Worm (Caenorhabditis elegans) whole organism, late embryonic: ENCODE results near the gene Y22D7AL.10.

Source experiments
- C38D4.7 ChIP-seq: fragments of 200-800 bp; sonication (Bioruptor generic); optimal IDR thresholded peaks from 2 replicates; lab custom pipeline; 2018; ENCODE audit warnings: mild to moderate bottlenecking, missing genetic modification characterization, moderate library complexity, missing compliant biosample characterization
- F13H6.1 ChIP-seq: sonication (generic microtip); optimal IDR thresholded peaks from 2 replicates; lab custom pipeline; 2016; ENCODE audit warnings: missing genetic modification characterization, missing compliant biosample characterization
- ceh-34 ChIP-seq: sonication (generic microtip); optimal IDR thresholded peaks from 2 replicates; lab custom pipeline; 2016; ENCODE audit warnings: mild to moderate bottlenecking, missing genetic modification characterization, missing compliant biosample characterization
- fkh-10 ChIP-seq: fragments of 150-350 bp; optimal IDR thresholded peaks from 2 replicates; lab custom pipeline; 2014; ENCODE audit warnings: missing biosample characterization, missing genetic modification reagents, missing genetic modification characterization
- lin-11 ChIP-seq: fragments of 200-800 bp; sonication (Bioruptor generic); optimal IDR thresholded peaks from 2 replicates; lab custom pipeline; 2018; ENCODE audit warnings: mild to moderate bottlenecking, missing genetic modification characterization, missing compliant biosample characterization
- nhr-11 ChIP-seq: fragments of 150-350 bp; optimal IDR thresholded peaks from 2 replicates; lab custom pipeline; 2014; ENCODE audit warnings: missing biosample characterization, missing genetic modification characterization
- odd-2 ChIP-seq: sonication (generic microtip); optimal IDR thresholded peaks from 2 replicates; lab custom pipeline; 2017; ENCODE audit warnings: antibody characterized with exemption, mild to moderate bottlenecking, missing genetic modification characterization, missing compliant biosample characterization

ce11 chrIII:1626524-1626923, 7.8 kb upstream of the Y22D7AL.10 start, which contains the start of gene Y22D7AL.4:
- TF ChIP-seq odd-2 (no peak), fkh-10 (GFP tag; lab: Kevin White, UChicago) (no peak), nhr-11 (tag; lab: Kevin White, UChicago) (no peak), ceh-34 (no peak), F13H6.1 (tag; lab: Kevin White, UChicago) (no peak), C38D4.7 (no peak), lin-11 (tag; lab: Kevin White, UChicago) (no peak)
